Worm (Caenorhabditis elegans) whole organism, L4 larva: ENCODE measurements around the gene twk-13.

Source experiments
- daf-8 ChIP-seq: fragments of 200-800 bp; sonication (Bioruptor generic); IDR thresholded peaks from 2 replicates; pipeline ENCODE4 v1.3.6; 2022; ENCODE audit warnings: missing genetic modification characterization, missing compliant biosample characterization
- hlh-30 ChIP-seq: sonication (generic microtip); optimal IDR thresholded peaks from 2 replicates; lab custom pipeline; 2017; ENCODE audit warnings: antibody characterized with exemption, mild to moderate bottlenecking, missing genetic modification characterization, missing compliant biosample characterization; ENCODE audit not compliant: insufficient read depth
- lin-13 ChIP-seq: fragments of 150-350 bp; optimal IDR thresholded peaks from 2 replicates; lab custom pipeline; 2014; ENCODE audit warnings: missing biosample characterization, missing genetic modification reagents, missing genetic modification characterization
- lin-15B ChIP-seq: fragments of 150-350 bp; sonication (generic microtip); optimal IDR thresholded peaks from 3 replicates; lab custom pipeline; 2014; ENCODE audit warnings: missing biosample characterization, missing genetic modification characterization
- lsy-2 ChIP-seq, 2 experiments: fragments of 150-350 bp in 1 of 2; sonication (generic microtip) in 1 of 2; optimal IDR thresholded peaks; 2 replicates each; lab custom pipeline; 2014 to 2017; ENCODE audit warnings: missing biosample characterization in 2 of 2, missing genetic modification characterization in 2 of 2
- madf-5 ChIP-seq, 2 experiments: fragments of 200-800 bp; sonication (Bioruptor generic); IDR thresholded peaks; 2 replicates each; pipeline ENCODE4 v1.3.6; 2022; ENCODE audit warnings: missing compliant biosample characterization in 2 of 2, missing genetic modification characterization in 2 of 2
- snpc-4 ChIP-seq: fragments of 150-350 bp; optimal IDR thresholded peaks from 2 replicates; lab custom pipeline; 2014; ENCODE audit warnings: missing biosample characterization, missing genetic modification characterization
- unc-39 ChIP-seq: sonication (generic microtip); optimal IDR thresholded peaks from 2 replicates; lab custom pipeline; 2017; ENCODE audit warnings: missing biosample characterization, missing genetic modification characterization

ce11 chrV:12307011-12307540 is 30.7 kb downstream of the twk-13 start, which contains the start of gene srg-45:
- TF ChIP-seq snpc-4 (no peak), daf-8 (GFP tag; lab: Robert Waterston, UW) (no peak), hlh-30 (no peak), madf-5 (GFP tag; IDR thresholded peaks at IDR 0.05; lab: Robert Waterston, UW) (no peak), lin-15B (tag; lab: Kevin White, UChicago) (no peak), lsy-2 (tag; optimal IDR thresholded peaks at IDR 0.05; lab: Kevin White, UChicago) (no peak), unc-39 (tag; lab: Kevin White, UChicago) (no peak), lin-13 (GFP tag; lab: Kevin White, UChicago) (no peak)
